Fruit fly (Drosophila melanogaster): ENCODE data around the gene CG42296.

CG42296 gene

dm6 chr2L:1988192-1988561 is 47.7 kb downstream of the CG42296 start, which contains the start of gene Npc2a:
Npc2a (plus strand) TSS chr2L:1988290.
- TF ChIP-seq tj (GFP tag; optimal IDR thresholded peaks at IDR 0.05) = peak; percentile 98
- TF ChIP-seq CG11617 (GFP tag; optimal IDR thresholded peaks at IDR 0.05) = no peak
- peak; percentile 56 for TF ChIP-seq bab1 (GFP tag; optimal IDR thresholded peaks at IDR 0.05)
- no peak for TF ChIP-seq cnc (optimal IDR thresholded peaks at IDR 0.05)
- no peak for TF ChIP-seq ovo (GFP tag; optimal IDR thresholded peaks at IDR 0.05)

DNA sequence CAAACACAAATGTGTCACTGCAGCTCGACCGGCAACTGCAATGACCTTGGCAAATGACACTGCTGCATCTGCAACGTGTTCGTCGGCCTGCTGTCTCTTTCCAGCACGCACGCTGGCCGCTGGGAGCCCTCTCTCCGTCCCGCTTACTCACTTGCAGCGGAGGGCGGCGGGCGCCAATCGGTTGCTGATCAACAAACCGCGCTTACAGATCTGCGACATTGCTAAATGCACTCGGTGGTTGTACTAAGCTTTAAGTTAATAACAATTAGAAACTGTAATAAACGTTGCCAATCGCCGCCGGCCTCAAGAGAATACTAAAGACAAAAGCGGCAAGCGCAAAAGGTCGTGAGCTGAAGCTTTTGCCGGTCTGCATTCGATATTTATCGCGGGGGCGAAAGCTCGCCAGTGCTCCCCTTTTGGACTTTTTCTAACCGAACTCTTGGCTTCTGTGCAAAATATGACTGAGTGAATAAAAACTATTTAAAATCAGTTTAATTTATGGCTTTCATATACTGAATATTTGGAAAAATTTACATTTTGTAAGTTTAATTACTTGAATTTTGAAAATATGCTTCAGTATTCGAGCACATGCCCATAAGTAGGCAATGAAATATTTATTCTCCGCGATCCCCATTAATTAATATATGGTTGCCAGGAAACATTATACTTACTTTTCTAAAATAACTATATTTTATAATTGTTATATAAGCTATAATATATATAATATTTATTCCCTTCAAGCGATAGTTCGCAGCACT is 48.2 kb downstream of the CG42296 start, which contains the start of gene Got2:
TSS of gene Got2 (minus strand) at position 325 of the 758 bp plus-strand sequence.
- TF ChIP-seq Mnt (GFP tag; optimal IDR thresholded peaks at IDR 0.05) = peak; percentile 93
- TF ChIP-seq tj (GFP tag; optimal IDR thresholded peaks at IDR 0.05) = peak; percentile 79
- peak; percentile 35 for TF ChIP-seq CG11617 (GFP tag; optimal IDR thresholded peaks at IDR 0.05)
- TF ChIP-seq cic (GFP tag; optimal IDR thresholded peaks at IDR 0.05) = peak; percentile 83
- TF ChIP-seq bab1 (GFP tag; optimal IDR thresholded peaks at IDR 0.05) = peak; percentile 13
- no peak for TF ChIP-seq kay (GFP tag; ENCODE audit: borderline replicate concordance)
- no peak for TF ChIP-seq CG1620 (GFP tag; optimal IDR thresholded peaks at IDR 0.05)
- TF ChIP-seq CG33017 (tag; optimal IDR thresholded peaks at IDR 0.05) = peak; percentile 35
- TF ChIP-seq Clk (GFP tag; optimal IDR thresholded peaks at IDR 0.05) = no peak
- TF ChIP-seq cnc (optimal IDR thresholded peaks at IDR 0.05) = no peak
- no peak for TF ChIP-seq CG14711 (tag; optimal IDR thresholded peaks at IDR 0.05)
- TF ChIP-seq Crg-1 (GFP tag; optimal IDR thresholded peaks at IDR 0.05) = no peak
- TF ChIP-seq CG7045 (GFP tag; optimal IDR thresholded peaks at IDR 0.05) = no peak
- peak; percentile 50 for TF ChIP-seq CG7101 (tag; optimal IDR thresholded peaks at IDR 0.05)
- peak; percentile 36 for TF ChIP-seq CG12768 (GFP tag; optimal IDR thresholded peaks at IDR 0.05)
- TF ChIP-seq toe (GFP tag; optimal IDR thresholded peaks at IDR 0.05) = peak; percentile 16
- TF ChIP-seq CG5204 (GFP tag; optimal IDR thresholded peaks at IDR 0.05) = no peak
- no peak for TF ChIP-seq ovo (GFP tag; optimal IDR thresholded peaks at IDR 0.05)
- no peak for TF ChIP-seq pad (GFP tag; optimal IDR thresholded peaks at IDR 0.05)
- no peak for TF ChIP-seq Hr96 (GFP tag; optimal IDR thresholded peaks at IDR 0.05)

dm6 chr2L:1986343-1987280 is 49.2 kb downstream of the CG42296 start:
- peak; percentile 68 for TF ChIP-seq CG11617 (GFP tag; optimal IDR thresholded peaks at IDR 0.05)
- TF ChIP-seq CG5204 (GFP tag; optimal IDR thresholded peaks at IDR 0.05) = no peak
- no peak for TF ChIP-seq pad (GFP tag; optimal IDR thresholded peaks at IDR 0.05)
- no peak for TF ChIP-seq Crg-1 (GFP tag; optimal IDR thresholded peaks at IDR 0.05)
- TF ChIP-seq kay (GFP tag; ENCODE audit: borderline replicate concordance) = peak; percentile 92
- TF ChIP-seq bab1 (GFP tag; optimal IDR thresholded peaks at IDR 0.05) = peak; percentile 7
- TF ChIP-seq toe (GFP tag; optimal IDR thresholded peaks at IDR 0.05) = peak; percentile 41
- TF ChIP-seq Mnt (GFP tag; optimal IDR thresholded peaks at IDR 0.05) = peak; percentile 15
- TF ChIP-seq CG33017 (tag; optimal IDR thresholded peaks at IDR 0.05) = no peak
- TF ChIP-seq CG7101 (tag; optimal IDR thresholded peaks at IDR 0.05) = peak; percentile 40
- peak; percentile 98 for TF ChIP-seq tj (GFP tag; optimal IDR thresholded peaks at IDR 0.05)
- no peak for TF ChIP-seq CG12768 (GFP tag; optimal IDR thresholded peaks at IDR 0.05)
- TF ChIP-seq cic (GFP tag; optimal IDR thresholded peaks at IDR 0.05) = peak; percentile 71
- TF ChIP-seq ovo (GFP tag; optimal IDR thresholded peaks at IDR 0.05) = no peak
- peak; percentile 21 for TF ChIP-seq Clk (GFP tag; optimal IDR thresholded peaks at IDR 0.05)
- peak; percentile 59 for TF ChIP-seq Hr96 (GFP tag; optimal IDR thresholded peaks at IDR 0.05)
- peak; percentile 30 for TF ChIP-seq CG14711 (tag; optimal IDR thresholded peaks at IDR 0.05)
- TF ChIP-seq CG7045 (GFP tag; optimal IDR thresholded peaks at IDR 0.05) = peak; percentile 59
